Worm (Caenorhabditis elegans): Measurements from ENCODE around the gene F16G10.2.

F16G10.2 gene

ce11 chrII:2421185-2421584 is 46.1 kb downstream of the F16G10.2 start:
- no peak for TF ChIP-seq lin-13 (tag; optimal IDR thresholded peaks at IDR 0.05)
- TF ChIP-seq sptf-1 (tag; optimal IDR thresholded peaks at IDR 0.05): no peak
- TF ChIP-seq nhr-28 (tag; optimal IDR thresholded peaks at IDR 0.05): no peak
- TF ChIP-seq hlh-1 (tag; optimal IDR thresholded peaks at IDR 0.05): no peak
- no peak for TF ChIP-seq elt-3 (tag; optimal IDR thresholded peaks at IDR 0.05)
- no peak for TF ChIP-seq mep-1 (tag; optimal IDR thresholded peaks at IDR 0.05)
- TF ChIP-seq sem-2 (GFP tag; optimal IDR thresholded peaks at IDR 0.05): no peak
- TF ChIP-seq ztf-11 (tag; optimal IDR thresholded peaks at IDR 0.05): no peak
- TF ChIP-seq ham-2 (GFP tag; optimal IDR thresholded peaks at IDR 0.05): no peak
- TF ChIP-seq zip-8 (tag; optimal IDR thresholded peaks at IDR 0.05): no peak
- no peak for TF ChIP-seq unc-39 (tag; optimal IDR thresholded peaks at IDR 0.05)
- TF ChIP-seq ceh-43 (GFP tag; optimal IDR thresholded peaks at IDR 0.05): no peak
- no peak for TF ChIP-seq unc-62 (GFP tag; optimal IDR thresholded peaks at IDR 0.05)
- no peak for TF ChIP-seq ceh-39 (tag; optimal IDR thresholded peaks at IDR 0.05)

ce11 chrII:2421905-2422304 is 46.8 kb downstream of the F16G10.2 start, which contains the start of gene F42G2.2:
F42G2.2 (plus strand) TSS chrII:2422205.
- TF ChIP-seq ceh-83 (GFP tag; optimal IDR thresholded peaks at IDR 0.05) (no peak), pha-4 (tag; optimal IDR thresholded peaks at IDR 0.05) (no peak), nhr-76 (tag; optimal IDR thresholded peaks at IDR 0.05) (no peak), nhr-12 (tag; optimal IDR thresholded peaks at IDR 0.05) (no peak), nhr-2 (tag; optimal IDR thresholded peaks at IDR 0.05) (no peak), tbx-8 (GFP tag; optimal IDR thresholded peaks at IDR 0.05) (no peak), elt-1 (tag; optimal IDR thresholded peaks at IDR 0.05; ENCODE audit: borderline replicate concordance, insufficient read depth) (no peak), drap-1 (GFP tag; optimal IDR thresholded peaks at IDR 0.05) (no peak), bed-3 (GFP tag; optimal IDR thresholded peaks at IDR 0.05) (no peak), unc-120 (tag; optimal IDR thresholded peaks at IDR 0.05; ENCODE audit: poor library complexity, severe bottlenecking) (no peak), mep-1 (tag; optimal IDR thresholded peaks at IDR 0.05) (no peak), lin-13 (tag; optimal IDR thresholded peaks at IDR 0.05) (no peak), zip-8 (tag; optimal IDR thresholded peaks at IDR 0.05) (no peak), lin-32 (GFP tag; optimal IDR thresholded peaks at IDR 0.05) (no peak), nhr-28 (tag; optimal IDR thresholded peaks at IDR 0.05) (no peak), ztf-11 (tag; optimal IDR thresholded peaks at IDR 0.05) (no peak)

- TF ChIP-seq nhr-237 (tag; optimal IDR thresholded peaks at IDR 0.05) (no peak), tbx-8 (GFP tag; optimal IDR thresholded peaks at IDR 0.05) (no peak), nhr-76 (tag; optimal IDR thresholded peaks at IDR 0.05) (no peak), elt-3 (tag; optimal IDR thresholded peaks at IDR 0.05) (no peak), zip-8 (tag; optimal IDR thresholded peaks at IDR 0.05) (no peak), cnd-1 (tag; optimal IDR thresholded peaks at IDR 0.05) (no peak), blmp-1 (tag; optimal IDR thresholded peaks at IDR 0.05) (no peak), lsy-2 (tag; optimal IDR thresholded peaks at IDR 0.05) (no peak), lin-13 (tag; optimal IDR thresholded peaks at IDR 0.05) (no peak), bed-3 (GFP tag; optimal IDR thresholded peaks at IDR 0.05) (no peak), elt-1 (tag; optimal IDR thresholded peaks at IDR 0.05; ENCODE audit: borderline replicate concordance, insufficient read depth) (no peak), ceh-43 (GFP tag; optimal IDR thresholded peaks at IDR 0.05) (no peak)
Measured at ce11 chrII:2422427-2422826, 47.4 kb downstream of the F16G10.2 start.

Measured in whole organism, mixed stage, embryonic.